Worm (Caenorhabditis elegans) whole organism, early embryonic: Measurements from ENCODE around the gene ZK662.5.

Experiments
- B0310.2 ChIP-seq: sonication (generic microtip); optimal IDR thresholded peaks from 2 replicates; lab custom pipeline; 2016; ENCODE audit warnings: mild to moderate bottlenecking, missing genetic modification characterization, missing compliant biosample characterization
- F13C5.2 ChIP-seq: sonication (generic microtip); optimal IDR thresholded peaks from 2 replicates; lab custom pipeline; 2017; ENCODE audit warnings: mild to moderate bottlenecking, missing genetic modification characterization, inconsistent platforms, missing compliant biosample characterization
- aly-1 ChIP-seq: sonication (generic microtip); optimal IDR thresholded peaks from 2 replicates; lab custom pipeline; 2016; ENCODE audit warnings: missing genetic modification characterization, missing compliant biosample characterization
- ama-1 ChIP-seq: fragments of 150-350 bp; optimal IDR thresholded peaks from 2 replicates; lab custom pipeline; 2014
- ceh-13 ChIP-seq: fragments of 200-800 bp; sonication (Bioruptor generic); optimal IDR thresholded peaks from 2 replicates; lab custom pipeline; 2018; ENCODE audit warnings: mild to moderate bottlenecking, missing genetic modification characterization, missing compliant biosample characterization
- ceh-36 ChIP-seq: sonication (generic microtip); optimal IDR thresholded peaks from 2 replicates; lab custom pipeline; 2016; ENCODE audit warnings: missing genetic modification characterization, inconsistent platforms, missing compliant biosample characterization
- ets-7 ChIP-seq: sonication (generic microtip); optimal IDR thresholded peaks from 2 replicates; lab custom pipeline; 2016; ENCODE audit warnings: missing genotype, missing genetic modification characterization, missing compliant biosample characterization
- flt-1 ChIP-seq: fragments of 200-800 bp; sonication (Bioruptor generic); IDR thresholded peaks from 2 replicates; pipeline ENCODE4 v1.3.6; 2022; ENCODE audit warnings: missing genetic modification characterization, missing compliant biosample characterization
- hmbx-1 ChIP-seq: sonication (generic microtip); optimal IDR thresholded peaks from 2 replicates; lab custom pipeline; 2016; ENCODE audit warnings: mild to moderate bottlenecking, missing genetic modification characterization, missing compliant biosample characterization
- hmg-4 ChIP-seq: fragments of 200-800 bp; sonication (Bioruptor generic); optimal IDR thresholded peaks from 2 replicates; lab custom pipeline; 2018; ENCODE audit warnings: mild to moderate bottlenecking, missing genetic modification characterization, missing compliant biosample characterization
- hnd-1 ChIP-seq: sonication (generic microtip); optimal IDR thresholded peaks from 2 replicates; lab custom pipeline; 2016; ENCODE audit warnings: missing genetic modification characterization, missing compliant biosample characterization
- pes-1 ChIP-seq: fragments of 200-800 bp; sonication (Bioruptor generic); IDR thresholded peaks from 2 replicates; pipeline ENCODE4 v1.3.6; 2022; ENCODE audit warnings: missing genetic modification reagents, missing genetic modification characterization, missing compliant biosample characterization
- scrt-1 ChIP-seq: fragments of 200-800 bp; sonication (Bioruptor generic); IDR thresholded peaks from 2 replicates; pipeline ENCODE4 v1.3.6; 2022; ENCODE audit warnings: missing genetic modification characterization, missing compliant biosample characterization
- sea-1 ChIP-seq: fragments of 200-800 bp; sonication (Bioruptor generic); conservative IDR thresholded peaks from 2 replicates; pipeline ENCODE4 v1.3.6; 2022; ENCODE audit warnings: missing genetic modification characterization, missing compliant biosample characterization
- tbx-11 ChIP-seq: fragments of 200-800 bp; sonication (Bioruptor generic); IDR thresholded peaks from 2 replicates; pipeline ENCODE4 v1.3.6; 2022; ENCODE audit warnings: missing genetic modification characterization, missing compliant biosample characterization
- tbx-37 ChIP-seq: fragments of 200-800 bp; sonication (Bioruptor generic); conservative IDR thresholded peaks from 2 replicates; pipeline ENCODE4 v1.3.6; 2022; ENCODE audit warnings: missing genetic modification reagents, missing genetic modification characterization, missing compliant biosample characterization
- tra-4 ChIP-seq: sonication (generic microtip); optimal IDR thresholded peaks from 2 replicates; lab custom pipeline; 2017; ENCODE audit warnings: missing genetic modification characterization, missing compliant biosample characterization

The ZK662.5 gene

ce11 chrX:15741852-15742251 lies 20.4 kb downstream of the ZK662.5 start:
- TF ChIP-seq tbx-11 (GFP tag; lab: Robert Waterston, UW) (peak; percentile 95), hmg-4 (GFP tag; lab: Kevin White, UChicago) (peak; percentile 95), hmbx-1 (tag; lab: Kevin White, UChicago) (peak; percentile 59), flt-1 (peak; percentile 92), F13C5.2 (tag; lab: Kevin White, UChicago) (peak; percentile 93), ets-7 (peak; percentile 63), ceh-13 (peak; percentile 81), tra-4 (tag; lab: Kevin White, UChicago) (no peak), tbx-37 (GFP tag; lab: Robert Waterston, UW) (peak; percentile 91), ceh-36 (tag; lab: Kevin White, UChicago) (peak; percentile 87), B0310.2 (peak; percentile 87), pes-1 (GFP tag; lab: Robert Waterston, UW) (peak; percentile 96), scrt-1 (GFP tag; lab: Robert Waterston, UW) (peak; percentile 96), ama-1 (no peak), sea-1 (GFP tag; lab: Robert Waterston, UW) (peak; percentile 96), hnd-1 (tag; lab: Kevin White, UChicago) (peak; percentile 78), aly-1 (tag; lab: Kevin White, UChicago) (peak; percentile 89)

ce11 chrX:15742310-15742709 lies 20.9 kb downstream of the ZK662.5 start, which contains the start of gene nhr-255:
TSS of gene nhr-255 (plus strand) at chrX:15742610.
- TF ChIP-seq hnd-1 (tag; lab: Kevin White, UChicago): no peak
- TF ChIP-seq hmg-4 (GFP tag; lab: Kevin White, UChicago): no peak
- no peak for TF ChIP-seq sea-1 (GFP tag; lab: Robert Waterston, UW)
- no peak for TF ChIP-seq scrt-1 (GFP tag; lab: Robert Waterston, UW)
- TF ChIP-seq tbx-11 (GFP tag; lab: Robert Waterston, UW): no peak
- TF ChIP-seq tra-4 (tag; lab: Kevin White, UChicago): no peak
- no peak for TF ChIP-seq hmbx-1 (tag; lab: Kevin White, UChicago)
- TF ChIP-seq F13C5.2 (tag; lab: Kevin White, UChicago): no peak
- TF ChIP-seq ceh-36 (tag; lab: Kevin White, UChicago): no peak
- no peak for TF ChIP-seq flt-1

- TF ChIP-seq scrt-1 (GFP tag; lab: Robert Waterston, UW): no peak
- TF ChIP-seq B0310.2: no peak
- TF ChIP-seq ceh-36 (tag; lab: Kevin White, UChicago): no peak
- no peak for TF ChIP-seq ama-1
- TF ChIP-seq sea-1 (GFP tag; lab: Robert Waterston, UW): no peak
- TF ChIP-seq tbx-11 (GFP tag; lab: Robert Waterston, UW): no peak
Measured at ce11 chrX:15746705-15747104, 25.3 kb downstream of the ZK662.5 start, which contains the start of gene srxa-9. TSS of gene srxa-9 (plus strand) at chrX:15747005.

ce11 chrX:15747814-15748213 lies 26.4 kb downstream of the ZK662.5 start:
- TF ChIP-seq tbx-37 (GFP tag; lab: Robert Waterston, UW) (no peak), ceh-13 (no peak), hnd-1 (tag; lab: Kevin White, UChicago) (no peak), ets-7 (no peak), B0310.2 (no peak)

ce11 chrX:15751245-15751644 lies 29.8 kb downstream of the ZK662.5 start:
- TF ChIP-seq ceh-36 (tag; lab: Kevin White, UChicago): no peak
- no peak for TF ChIP-seq sea-1 (GFP tag; lab: Robert Waterston, UW)
- TF ChIP-seq aly-1 (tag; lab: Kevin White, UChicago): no peak

ce11 chrX:15757169-15757568 lies 35.7 kb downstream of the ZK662.5 start, which contains the start of gene wrt-4:
TSS of gene wrt-4 (minus strand) at chrX:15757269.
- TF ChIP-seq B0310.2 (no peak), F13C5.2 (tag; lab: Kevin White, UChicago) (no peak)

ce11 chrX:15759222-15759621 lies 37.8 kb downstream of the ZK662.5 start:
- TF ChIP-seq ets-7 (no peak), hmbx-1 (tag; lab: Kevin White, UChicago) (no peak), flt-1 (no peak), scrt-1 (GFP tag; lab: Robert Waterston, UW) (no peak), ama-1 (no peak), tra-4 (tag; lab: Kevin White, UChicago) (no peak), hnd-1 (tag; lab: Kevin White, UChicago) (no peak), F13C5.2 (tag; lab: Kevin White, UChicago) (no peak)

- no peak for TF ChIP-seq sea-1 (GFP tag; lab: Robert Waterston, UW)
- no peak for TF ChIP-seq flt-1
- TF ChIP-seq ceh-13: no peak
- TF ChIP-seq B0310.2: no peak
- no peak for TF ChIP-seq tra-4 (tag; lab: Kevin White, UChicago)
- no peak for TF ChIP-seq scrt-1 (GFP tag; lab: Robert Waterston, UW)
- TF ChIP-seq aly-1 (tag; lab: Kevin White, UChicago): no peak
- no peak for TF ChIP-seq F13C5.2 (tag; lab: Kevin White, UChicago)
- no peak for TF ChIP-seq tbx-37 (GFP tag; lab: Robert Waterston, UW)
- no peak for TF ChIP-seq hmbx-1 (tag; lab: Kevin White, UChicago)
- no peak for TF ChIP-seq hnd-1 (tag; lab: Kevin White, UChicago)
- TF ChIP-seq ets-7: no peak
- no peak for TF ChIP-seq tbx-11 (GFP tag; lab: Robert Waterston, UW)
- TF ChIP-seq ceh-36 (tag; lab: Kevin White, UChicago): no peak
- TF ChIP-seq pes-1 (GFP tag; lab: Robert Waterston, UW): no peak
- no peak for TF ChIP-seq ama-1
Measured at ce11 chrX:15766147-15766546, 44.7 kb downstream of the ZK662.5 start, which contains the start of gene bus-17. TSS of gene bus-17 (minus strand) at chrX:15766354.
